Worm (Caenorhabditis elegans): ENCODE results near the gene pqe-1.

Gene pqe-1

ce11 chrIII:5287877-5288276 lies 23.2 kb upstream of the pqe-1 start, which contains the start of gene T15B12.1:
T15B12.1 (plus strand) TSS chrIII:5288177.
- TF ChIP-seq rpc-1 (optimal IDR thresholded peaks at IDR 0.05) = no peak
- no peak for TF ChIP-seq rpc-1 (tag; optimal IDR thresholded peaks at IDR 0.05)
- TF ChIP-seq F55B11.4 (tag; optimal IDR thresholded peaks at IDR 0.05; ENCODE audit: borderline replicate concordance, insufficient read depth) = no peak
- TF ChIP-seq egrh-3 (GFP tag; IDR thresholded peaks at IDR 0.05) = no peak
- TF ChIP-seq xnd-1 (tag; optimal IDR thresholded peaks at IDR 0.05) = no peak
- no peak for TF ChIP-seq ceh-79 (tag; optimal IDR thresholded peaks at IDR 0.05)
- no peak for TF ChIP-seq lin-40 (tag; optimal IDR thresholded peaks at IDR 0.05)
- TF ChIP-seq him-1 (tag; optimal IDR thresholded peaks at IDR 0.05) = no peak
- TF ChIP-seq ztf-28 (GFP tag; IDR thresholded peaks at IDR 0.05) = no peak
- no peak for TF ChIP-seq tlf-1 (GFP tag; optimal IDR thresholded peaks at IDR 0.05)
- TF ChIP-seq aptf-2 (GFP tag; conservative IDR thresholded peaks at IDR 0.05) = no peak
- no peak for TF ChIP-seq pha-4 (tag; optimal IDR thresholded peaks at IDR 0.05)
- no peak for TF ChIP-seq C06A6.2 (GFP tag; conservative IDR thresholded peaks at IDR 0.05)
- TF ChIP-seq F37B4.10 (GFP tag; IDR thresholded peaks at IDR 0.05) = no peak

ce11 chrIII:5290230-5290629 lies 20.8 kb upstream of the pqe-1 start:
- TF ChIP-seq Y53G8AR.9 (GFP tag; conservative IDR thresholded peaks at IDR 0.05) (no peak), hmg-20 (GFP tag; IDR thresholded peaks at IDR 0.05) (no peak), Y95B8A.8 (GFP tag; IDR thresholded peaks at IDR 0.05) (no peak), F33H1.4 (GFP tag; IDR thresholded peaks at IDR 0.05) (no peak), lin-54 (GFP tag; optimal IDR thresholded peaks at IDR 0.05) (no peak), efl-1 (GFP tag; optimal IDR thresholded peaks at IDR 0.05) (no peak), T26A5.8 (tag; optimal IDR thresholded peaks at IDR 0.05) (no peak), mel-28 (tag; optimal IDR thresholded peaks at IDR 0.05; ENCODE audit: borderline replicate concordance) (no peak), lag-1 (GFP tag; IDR thresholded peaks at IDR 0.05) (no peak), madf-6 (GFP tag; IDR thresholded peaks at IDR 0.05) (no peak), him-1 (tag; optimal IDR thresholded peaks at IDR 0.05) (no peak), gei-17 (GFP tag; optimal IDR thresholded peaks at IDR 0.05) (no peak), lin-40 (tag; optimal IDR thresholded peaks at IDR 0.05) (no peak), rpc-1 (optimal IDR thresholded peaks at IDR 0.05) (no peak), rpc-1 (tag; optimal IDR thresholded peaks at IDR 0.05) (no peak), egl-44 (GFP tag; IDR thresholded peaks at IDR 0.05) (no peak), sea-2 (GFP tag; IDR thresholded peaks at IDR 0.05) (no peak), F22D6.2 (tag; optimal IDR thresholded peaks at IDR 0.05) (no peak), chd-7 (tag; optimal IDR thresholded peaks at IDR 0.05) (no peak), dox-1 (GFP tag; IDR thresholded peaks at IDR 0.05) (no peak), F52B5.7 (tag; optimal IDR thresholded peaks at IDR 0.05) (no peak)

ce11 chrIII:5291281-5291680 lies 19.8 kb upstream of the pqe-1 start:
- TF ChIP-seq nhr-80 (tag; optimal IDR thresholded peaks at IDR 0.05) (peak; percentile 76), hmg-1.2 (GFP tag; IDR thresholded peaks at IDR 0.05) (peak; percentile 22; the same call in 1 of the 2 replicates), rec-8 (tag; optimal IDR thresholded peaks at IDR 0.05) (no peak)

ce11 chrIII:5294281-5294680 lies 16.8 kb upstream of the pqe-1 start:
- TF ChIP-seq nfya-1 (tag; optimal IDR thresholded peaks at IDR 0.05; ENCODE audit: borderline replicate concordance, insufficient read depth) (no peak), lsl-1 (GFP tag; optimal IDR thresholded peaks at IDR 0.05) (no peak), ztf-25 (GFP tag; IDR thresholded peaks at IDR 0.05) (no peak), Y95B8A.8 (GFP tag; IDR thresholded peaks at IDR 0.05) (no peak), snpc-4 (GFP tag; optimal IDR thresholded peaks at IDR 0.05) (no peak), snpc-4 (tag; optimal IDR thresholded peaks at IDR 0.05) (no peak), mcd-1 (GFP tag; IDR thresholded peaks at IDR 0.05) (no peak), lin-26 (GFP tag; IDR thresholded peaks at IDR 0.05) (no peak), ztf-3 (GFP tag; optimal IDR thresholded peaks at IDR 0.05) (no peak), madf-3 (GFP tag; IDR thresholded peaks at IDR 0.05) (no peak), madf-10 (tag; optimal IDR thresholded peaks at IDR 0.05) (no peak), lir-1 (GFP tag; conservative IDR thresholded peaks at IDR 0.05) (no peak), chd-7 (tag; optimal IDR thresholded peaks at IDR 0.05) (no peak), ceh-91 (GFP tag; IDR thresholded peaks at IDR 0.05) (no peak)

Measured in whole organism, young adult.